Fruit fly (Drosophila melanogaster) whole organism, embryonic: ENCODE results near the gene CG43251.
A peak's percentile ranks its signal among the peaks of the same experiment; 100 is the strongest.

Source experiments
- Bdp1 ChIP-seq: fragments of 200-800 bp; sonication (Bioruptor generic); optimal IDR thresholded peaks from 3 replicates; lab custom pipeline; 2016; ENCODE audit warnings: missing biosample characterization, missing genetic modification characterization
- CG10431 ChIP-seq: fragments of 200-800 bp; sonication (Bioruptor generic); optimal IDR thresholded peaks from 3 replicates; lab custom pipeline; 2018; ENCODE audit warnings: missing biosample characterization, mild to moderate bottlenecking, missing genetic modification characterization
- CG10979 ChIP-seq: fragments of 200-800 bp; sonication (Bioruptor generic); optimal IDR thresholded peaks from 2 replicates; lab custom pipeline; 2018; ENCODE audit warnings: missing biosample characterization, mild to moderate bottlenecking, missing genetic modification characterization, moderate library complexity
- CG14050 ChIP-seq: fragments of 200-800 bp; sonication (Bioruptor generic); IDR thresholded peaks from 3 replicates; pipeline ENCODE4 v1.3.6; 2022; ENCODE audit warnings: missing biosample characterization, missing genetic modification characterization
- CG14710 ChIP-seq: fragments of 200-800 bp; sonication (Bioruptor generic); optimal IDR thresholded peaks from 3 replicates; lab custom pipeline; 2019; ENCODE audit warnings: missing biosample characterization, mild to moderate bottlenecking, missing genetic modification characterization, moderate library complexity
- CG1647 ChIP-seq: fragments of 200-800 bp; sonication (Bioruptor generic); optimal IDR thresholded peaks from 3 replicates; lab custom pipeline; 2016; ENCODE audit warnings: missing biosample characterization, missing genetic modification characterization
- CG2889 ChIP-seq: fragments of 200-800 bp; sonication (Bioruptor generic); IDR thresholded peaks from 3 replicates; pipeline ENCODE4 v1.3.6; 2022; ENCODE audit warnings: missing biosample characterization, missing genetic modification characterization
- CG4820 ChIP-seq: fragments of 200-800 bp; sonication (Bioruptor generic); optimal IDR thresholded peaks from 3 replicates; lab custom pipeline; 2016; ENCODE audit warnings: missing biosample characterization, missing genetic modification characterization
- CG4854 ChIP-seq: fragments of 200-800 bp; sonication (Bioruptor generic); optimal IDR thresholded peaks from 2 replicates; lab custom pipeline; 2016; ENCODE audit warnings: missing biosample characterization, missing genetic modification characterization, inconsistent platforms
- CG6272 ChIP-seq: fragments of 200-800 bp; sonication (Bioruptor generic); IDR thresholded peaks from 2 replicates; pipeline ENCODE4 v1.3.6; 2022; ENCODE audit warnings: missing biosample characterization, missing genetic modification characterization
- CG7839 ChIP-seq: fragments of 200-800 bp; sonication (Bioruptor generic); optimal IDR thresholded peaks from 3 replicates; lab custom pipeline; 2018; ENCODE audit warnings: missing biosample characterization, mild to moderate bottlenecking, missing genetic modification characterization, moderate library complexity
- CG8281 ChIP-seq: fragments of 200-800 bp; sonication (Bioruptor generic); optimal IDR thresholded peaks from 2 replicates; lab custom pipeline; 2018; ENCODE audit warnings: missing biosample characterization, mild to moderate bottlenecking, missing genetic modification characterization, moderate library complexity
- Camta ChIP-seq: fragments of 200-800 bp; sonication (Bioruptor generic); optimal IDR thresholded peaks from 2 replicates; lab custom pipeline; 2016; ENCODE audit warnings: missing biosample characterization, missing genetic modification characterization
- E2f1 ChIP-seq: fragments of 200-800 bp; sonication (Bioruptor generic); IDR thresholded peaks from 2 replicates; pipeline ENCODE4 v1.3.6; 2022; ENCODE audit warnings: missing biosample characterization, missing genetic modification characterization
- Ets65A ChIP-seq: fragments of 200-800 bp; sonication (Bioruptor generic); peaks from one replicate; lab custom pipeline; 2016; ENCODE audit warnings: missing biosample characterization, missing genetic modification characterization
- H2.0 ChIP-seq: fragments of 200-800 bp; sonication (Bioruptor generic); IDR thresholded peaks from 2 replicates; pipeline ENCODE4 v1.3.6; 2022; ENCODE audit warnings: missing biosample characterization, missing genetic modification characterization
- Jarid2 ChIP-seq: fragments of 200-800 bp; sonication (Bioruptor generic); optimal IDR thresholded peaks from 3 replicates; lab custom pipeline; 2017; ENCODE audit warnings: mild to moderate bottlenecking, missing biosample characterization, missing genetic modification reagents, missing genetic modification characterization
- Lim3 ChIP-seq: fragments of 200-800 bp; sonication (Bioruptor generic); IDR thresholded peaks from 2 replicates; pipeline ENCODE4 v1.3.6; 2022; ENCODE audit warnings: missing biosample characterization, missing genetic modification characterization
- Mrtf ChIP-seq: fragments of 200-800 bp; sonication (Bioruptor generic); IDR thresholded peaks from 3 replicates; pipeline ENCODE4 v1.3.6; 2022; ENCODE audit warnings: missing biosample characterization, missing genetic modification characterization
- Nf-YB ChIP-seq: fragments of 200-800 bp; sonication (Bioruptor generic); optimal IDR thresholded peaks from 3 replicates; lab custom pipeline; 2019; ENCODE audit warnings: missing biosample characterization, mild to moderate bottlenecking, missing genetic modification characterization, moderate library complexity
- Ravus ChIP-seq: fragments of 200-800 bp; sonication (Bioruptor generic); IDR thresholded peaks from 2 replicates; pipeline ENCODE4 v1.3.6; 2022; ENCODE audit warnings: missing biosample characterization, missing genetic modification characterization
- Sox100B ChIP-seq: fragments of 200-800 bp; sonication (Bioruptor generic); optimal IDR thresholded peaks from 3 replicates; lab custom pipeline; 2018; ENCODE audit warnings: missing biosample characterization, mild to moderate bottlenecking, missing genetic modification characterization
- Xrp1 ChIP-seq: fragments of 200-800 bp; sonication (Bioruptor generic); IDR thresholded peaks from 2 replicates; pipeline ENCODE4 v1.3.6; 2022; ENCODE audit warnings: missing biosample characterization, missing genetic modification characterization
- ab ChIP-seq: fragments of 200-800 bp; sonication (Bioruptor generic); optimal IDR thresholded peaks from 2 replicates; lab custom pipeline; 2016; ENCODE audit warnings: missing biosample characterization, missing genetic modification characterization
- cato ChIP-seq: fragments of 200-800 bp; sonication (Bioruptor generic); optimal IDR thresholded peaks from 2 replicates; lab custom pipeline; 2016; ENCODE audit warnings: missing biosample characterization, missing genetic modification characterization, borderline replicate concordance
- disco-r ChIP-seq: fragments of 200-800 bp; sonication (Bioruptor generic); optimal IDR thresholded peaks from 2 replicates; lab custom pipeline; 2016; ENCODE audit warnings: missing biosample characterization, missing genetic modification characterization
- en ChIP-seq: fragments of 200-800 bp; sonication (Bioruptor generic); optimal IDR thresholded peaks from 2 replicates; lab custom pipeline; 2016; ENCODE audit warnings: missing biosample characterization, missing genetic modification characterization
- ewg ChIP-seq: fragments of 200-800 bp; sonication (Bioruptor generic); optimal IDR thresholded peaks from 3 replicates; lab custom pipeline; 2017; ENCODE audit warnings: mild to moderate bottlenecking, missing biosample characterization, missing genetic modification reagents, missing genetic modification characterization
- exex ChIP-seq: fragments of 200-800 bp; sonication (Bioruptor generic); optimal IDR thresholded peaks from 4 replicates; lab custom pipeline; 2018; ENCODE audit warnings: missing biosample characterization, mild to moderate bottlenecking, missing genetic modification characterization, moderate library complexity
- fu2 ChIP-seq: fragments of 200-800 bp; sonication (Bioruptor generic); optimal IDR thresholded peaks from 2 replicates; lab custom pipeline; 2016; ENCODE audit warnings: missing biosample characterization, missing genetic modification characterization
- gsb ChIP-seq: fragments of 200-800 bp; sonication (Bioruptor generic); IDR thresholded peaks from 2 replicates; pipeline ENCODE4 v1.3.6; 2022; ENCODE audit warnings: missing biosample characterization, missing genetic modification characterization
- hbn ChIP-seq: fragments of 200-800 bp; sonication (Bioruptor generic); IDR thresholded peaks from 2 replicates; pipeline ENCODE4 v1.3.6; 2022; ENCODE audit warnings: missing biosample characterization, missing genetic modification characterization; ENCODE audit not compliant: partially characterized antibody
- insv ChIP-seq, 2 experiments: fragments of 200-800 bp; sonication (Bioruptor generic); optimal IDR thresholded peaks; 3 replicates each; lab custom pipeline; 2016 to 2018; ENCODE audit warnings: missing biosample characterization in 2 of 2, missing genetic modification characterization in 2 of 2
- lab ChIP-seq: fragments of 200-800 bp; sonication (Bioruptor generic); optimal IDR thresholded peaks from 3 replicates; lab custom pipeline; 2017; ENCODE audit warnings: missing biosample characterization, missing genetic modification characterization, mild to moderate bottlenecking, moderate library complexity, missing genetic modification reagents
- lov ChIP-seq, 2 experiments: fragments of 200-800 bp in 1 of 2; fragments of >200 bp in 1 of 2; sonication (Bioruptor generic) in 1 of 2; IDR thresholded peaks in 1 of 2; optimal IDR thresholded peaks in 1 of 2; 2 replicates in 1 of 2; 3 replicates in 1 of 2; pipeline versions ENCODE4 v1.3.6 to Lab custom; 2017 to 2022; ENCODE audit warnings: missing biosample characterization in 1 of 2, missing genetic modification characterization in 1 of 2
- maf-S ChIP-seq: fragments of 200-800 bp; sonication (Bioruptor generic); optimal IDR thresholded peaks from 2 replicates; lab custom pipeline; 2016; ENCODE audit warnings: missing biosample characterization, missing genetic modification characterization
- otp ChIP-seq: fragments of 200-800 bp; sonication (Bioruptor generic); IDR thresholded peaks from 3 replicates; pipeline ENCODE4, ENCODE4 v1.3.6; 2022; ENCODE audit warnings: missing biosample characterization, missing genetic modification characterization
- pho ChIP-seq: fragments of 200-800 bp; sonication (Bioruptor generic); optimal IDR thresholded peaks from 2 replicates; lab custom pipeline; 2016; ENCODE audit warnings: missing biosample characterization, missing genetic modification characterization
- prd ChIP-seq, 3 experiments: fragments of >200 bp in 2 of 3; fragments of 200-800 bp in 1 of 3; sonication (Bioruptor generic) in 1 of 3; optimal IDR thresholded peaks in 2 of 3; IDR thresholded peaks in 1 of 3; 2 replicates in 2 of 3; 3 replicates in 1 of 3; pipeline versions ENCODE4 v1.3.6 to Lab custom; 2017 to 2022; ENCODE audit warnings: missing biosample characterization in 1 of 3, missing genetic modification characterization in 1 of 3
- repo ChIP-seq: fragments of 200-800 bp; sonication (Bioruptor generic); optimal IDR thresholded peaks from 2 replicates; lab custom pipeline; 2016; ENCODE audit warnings: missing biosample characterization, missing genetic modification characterization
- sr ChIP-seq: fragments of 200-800 bp; sonication (Bioruptor generic); IDR thresholded peaks from 3 replicates; pipeline ENCODE4 v1.3.6; 2022; ENCODE audit warnings: missing biosample characterization, missing genetic modification characterization
- stwl ChIP-seq: fragments of 200-800 bp; sonication (Bioruptor generic); optimal IDR thresholded peaks from 3 replicates; lab custom pipeline; 2018; ENCODE audit warnings: missing biosample characterization, mild to moderate bottlenecking, missing genetic modification characterization, moderate library complexity
- tap ChIP-seq: fragments of 200-800 bp; optimal IDR thresholded peaks from 3 replicates; lab custom pipeline; 2019; ENCODE audit warnings: missing biosample characterization, mild to moderate bottlenecking, missing genetic modification characterization, moderate library complexity
- toy ChIP-seq: fragments of 200-800 bp; sonication (Bioruptor generic); IDR thresholded peaks from 2 replicates; pipeline ENCODE4 v1.3.6; 2022; ENCODE audit warnings: missing biosample characterization, missing genetic modification characterization
- trh ChIP-seq: fragments of 200-800 bp; sonication (Bioruptor generic); optimal IDR thresholded peaks from 2 replicates; lab custom pipeline; 2016; ENCODE audit warnings: missing biosample characterization, missing genetic modification characterization
- vfl ChIP-seq: fragments of 200-800 bp; sonication (Bioruptor generic); optimal IDR thresholded peaks from 2 replicates; lab custom pipeline; 2016; ENCODE audit warnings: missing biosample characterization, missing genetic modification characterization
- zen ChIP-seq: fragments of 200-800 bp; sonication (Bioruptor generic); optimal IDR thresholded peaks from 3 replicates; lab custom pipeline; 2018; ENCODE audit warnings: missing biosample characterization, mild to moderate bottlenecking, missing genetic modification characterization, moderate library complexity
- zen2 ChIP-seq: fragments of 200-800 bp; sonication (Bioruptor generic); IDR thresholded peaks from 3 replicates; pipeline ENCODE4 v1.3.6; 2022; ENCODE audit warnings: missing biosample characterization, missing genetic modification characterization; ENCODE audit not compliant: partially characterized antibody

CG43251 gene

dm6 chr3L:20778224-20779063, 19.8 kb downstream of the CG43251 start, which contains the start of the genes Pex16 and Pex14 (continued):
- TF ChIP-seq Lim3 (GFP tag; lab: Robert Waterston, UW) (no peak), CG1647 (GFP tag; lab: Kevin White, UChicago) (peak; percentile 52), ewg (GFP tag; lab: Kevin White, UChicago) (peak; percentile 38), repo (GFP tag; lab: Kevin White, UChicago) (peak; percentile 70), pho (GFP tag; lab: Kevin White, UChicago) (peak; percentile 87), vfl (GFP tag; lab: Kevin White, UChicago) (peak; percentile 65), CG10979 (tag; lab: Kevin White, UChicago) (peak; percentile 39), exex (tag; lab: Kevin White, UChicago) (no peak), E2f1 (peak; percentile 62; the same call in 1 of the 2 replicates), prd (optimal IDR thresholded peaks at IDR 0.05; lab: Kevin White, UChicago) (no peak), prd (GFP tag; IDR thresholded peaks at IDR 0.05; lab: Robert Waterston, UW) (peak; percentile 83), CG4854 (GFP tag; lab: Kevin White, UChicago) (peak; percentile 38), insv (GFP tag; optimal IDR thresholded peaks at IDR 0.05; lab: Kevin White, UChicago) (peak in 1 of 2 experiments; percentile 0), CG8281 (peak; percentile 10), CG10431 (GFP tag; lab: Kevin White, UChicago) (no peak), sr (peak; percentile 22; the same call in 1 of the 3 replicates), zen (peak; percentile 49), Nf-YB (GFP tag; lab: Kevin White, UChicago) (peak; percentile 27), lov (optimal IDR thresholded peaks at IDR 0.05; lab: Kevin White, UChicago) (no peak), lov (GFP tag; IDR thresholded peaks at IDR 0.05; lab: Robert Waterston, UW) (no peak), lab (GFP tag; lab: Kevin White, UChicago) (peak; percentile 64), CG14710 (tag; lab: Kevin White, UChicago) (peak; percentile 61), stwl (peak; percentile 30), H2.0 (GFP tag; lab: Robert Waterston, UW) (peak; percentile 71), Camta (peak; percentile 72), tap (tag; lab: Kevin White, UChicago) (no peak), ab (GFP tag; lab: Kevin White, UChicago) (peak; percentile 56), maf-S (GFP tag; lab: Kevin White, UChicago) (peak; percentile 72), cato (GFP tag; lab: Kevin White, UChicago) (peak; percentile 59), otp (GFP tag; lab: Robert Waterston, UW) (no peak), Xrp1 (GFP tag; lab: Robert Waterston, UW) (peak; percentile 69), zen2 (no peak), trh (GFP tag; lab: Kevin White, UChicago) (peak; percentile 24), CG4820 (GFP tag; lab: Kevin White, UChicago) (peak; percentile 45), gsb (GFP tag; lab: Robert Waterston, UW) (no peak), Ravus (no peak; the same call in 1 of the 2 replicates), CG14050 (GFP tag; lab: Robert Waterston, UW) (peak; percentile 45; the same call in 2 of the 3 replicates), fu2 (GFP tag; lab: Kevin White, UChicago) (peak; percentile 69), Bdp1 (GFP tag; lab: Kevin White, UChicago) (peak; percentile 31), Jarid2 (GFP tag; lab: Kevin White, UChicago) (no peak), CG7839 (peak; percentile 68), disco-r (GFP tag; lab: Kevin White, UChicago) (peak; percentile 48), CG6272 (GFP tag; lab: Robert Waterston, UW) (peak; percentile 54; the same call in 1 of the 2 replicates), Mrtf (GFP tag; lab: Robert Waterston, UW) (peak; percentile 73), hbn (no peak), CG2889 (GFP tag; lab: Robert Waterston, UW) (peak; percentile 81), Sox100B (GFP tag; lab: Kevin White, UChicago) (no peak), toy (no peak), en (GFP tag; lab: Kevin White, UChicago) (peak; percentile 35), Ets65A (GFP tag; lab: Kevin White, UChicago) (peak; percentile 97)
